Fruit fly (Drosophila melanogaster) whole organism, wandering third instar larva: ENCODE data around the gene CG10602.

Experiments used
- CG32264 ChIP-seq: fragments of 200-800 bp; sonication (Bioruptor generic); optimal IDR thresholded peaks from 2 replicates; lab custom pipeline; 2016; ENCODE audit warnings: missing biosample characterization, missing genetic modification characterization
- CG9705 ChIP-seq: fragments of 200-800 bp; sonication (Bioruptor generic); optimal IDR thresholded peaks from 2 replicates; lab custom pipeline; 2018; ENCODE audit warnings: missing biosample characterization, mild to moderate bottlenecking, missing genetic modification characterization
- Dfd ChIP-seq: fragments of >200 bp; optimal IDR thresholded peaks from 2 replicates; lab custom pipeline; 2017; ENCODE audit warnings: missing biosample characterization, missing genetic modification characterization
- Dif ChIP-seq: fragments of 200-275, 200-300 bp; sonication (Bioruptor generic); optimal IDR thresholded peaks from 2 replicates; lab custom pipeline; 2018; ENCODE audit warnings: missing biosample characterization, missing genetic modification characterization; ENCODE audit not compliant: partially characterized antibody
- GATAd ChIP-seq: sonication (Bioruptor generic); optimal IDR thresholded peaks from 2 replicates; lab custom pipeline; 2016; ENCODE audit warnings: missing biosample characterization, missing genetic modification characterization
- HLH106 ChIP-seq: fragments of 200-800 bp; optimal IDR thresholded peaks from 3 replicates; lab custom pipeline; 2019; ENCODE audit warnings: missing biosample characterization, mild to moderate bottlenecking, missing genetic modification characterization, moderate library complexity
- Hnf4 ChIP-seq: fragments of 200-800 bp; sonication (Bioruptor generic); optimal IDR thresholded peaks from 2 replicates; lab custom pipeline; 2016; ENCODE audit warnings: missing biosample characterization, mild to moderate bottlenecking, missing genetic modification characterization
- Hr78 ChIP-seq: fragments of >200 bp; optimal IDR thresholded peaks from 2 replicates; lab custom pipeline; 2017; ENCODE audit warnings: missing biosample characterization, missing genetic modification characterization
- Hr83 ChIP-seq: fragments of 200-300 bp; sonication (Bioruptor generic); optimal IDR thresholded peaks from 2 replicates; lab custom pipeline; 2016; ENCODE audit warnings: missing biosample characterization, mild to moderate bottlenecking, missing genetic modification characterization, moderate library complexity; ENCODE audit not compliant: poor library complexity, severe bottlenecking
- Myc ChIP-seq: fragments of >200 bp; optimal IDR thresholded peaks from 2 replicates; lab custom pipeline; 2017
- N ChIP-seq: fragments of >200 bp; optimal IDR thresholded peaks from 2 replicates; lab custom pipeline; 2018; ENCODE audit warnings: missing biosample characterization, missing external identifiers, missing genetic modification characterization
- OdsH ChIP-seq: fragments of 200-800 bp; sonication (Bioruptor generic); optimal IDR thresholded peaks from 2 replicates; lab custom pipeline; 2016; ENCODE audit warnings: missing biosample characterization, mild to moderate bottlenecking, missing genetic modification characterization
- Rel ChIP-seq, 2 experiments: fragments of 200-800 bp; sonication (Bioruptor generic) in 1 of 2; optimal IDR thresholded peaks; 2 replicates in 1 of 2; 3 replicates in 1 of 2; lab custom pipeline; 2016 to 2019; ENCODE audit warnings: mild to moderate bottlenecking in 2 of 2, missing biosample characterization in 2 of 2, missing genetic modification characterization in 2 of 2, moderate library complexity in 1 of 2
- Sp1 ChIP-seq: fragments of 200-800 bp; sonication (Bioruptor generic); optimal IDR thresholded peaks from 3 replicates; lab custom pipeline; 2019; ENCODE audit warnings: missing biosample characterization, mild to moderate bottlenecking, missing genetic modification characterization, moderate library complexity
- Vsx2 ChIP-seq: fragments of 200-300, 225-300 bp; sonication (Bioruptor generic); optimal IDR thresholded peaks from 2 replicates; lab custom pipeline; 2018; ENCODE audit warnings: missing biosample characterization, missing genetic modification characterization; ENCODE audit not compliant: partially characterized antibody
- br ChIP-seq: fragments of 200-800 bp; sonication (Bioruptor generic); optimal IDR thresholded peaks from 2 replicates; lab custom pipeline; 2016; ENCODE audit warnings: missing biosample characterization, missing genetic modification characterization
- brk ChIP-seq: fragments of 200-800 bp; sonication (Bioruptor generic); optimal IDR thresholded peaks from 2 replicates; lab custom pipeline; 2016; ENCODE audit warnings: missing biosample characterization, mild to moderate bottlenecking, missing genetic modification characterization
- dmrt93B ChIP-seq: fragments of 200-800 bp; sonication (Bioruptor generic); optimal IDR thresholded peaks from 2 replicates; lab custom pipeline; 2018; ENCODE audit warnings: missing biosample characterization, mild to moderate bottlenecking, missing genetic modification characterization
- ey ChIP-seq: fragments of 200-800 bp; sonication (Bioruptor generic); optimal IDR thresholded peaks from 2 replicates; lab custom pipeline; 2016; ENCODE audit warnings: missing biosample characterization, missing genetic modification characterization
- foxo ChIP-seq, 2 experiments: fragments of 200-800 bp; sonication (Bioruptor generic); optimal IDR thresholded peaks; 2 replicates in 1 of 2; 3 replicates in 1 of 2; lab custom pipeline; 2016 to 2017; ENCODE audit warnings: missing biosample characterization in 2 of 2, missing genetic modification characterization in 2 of 2
- fru ChIP-seq: fragments of 200-800 bp; sonication (Bioruptor generic); optimal IDR thresholded peaks from 3 replicates; lab custom pipeline; 2016; ENCODE audit warnings: missing biosample characterization, mild to moderate bottlenecking, missing genetic modification characterization
- h ChIP-seq: fragments of 200-800 bp; sonication (Bioruptor generic); optimal IDR thresholded peaks from 3 replicates; lab custom pipeline; 2016; ENCODE audit warnings: missing biosample characterization, mild to moderate bottlenecking, missing genetic modification characterization
- lola ChIP-seq: fragments of >200 bp; optimal IDR thresholded peaks from 2 replicates; lab custom pipeline; 2017; ENCODE audit warnings: missing biosample characterization, missing genetic modification characterization
- rgr ChIP-seq: fragments of 200-800 bp; sonication (Bioruptor generic); optimal IDR thresholded peaks from 3 replicates; lab custom pipeline; 2016; ENCODE audit warnings: missing biosample characterization, mild to moderate bottlenecking, missing genetic modification characterization
- sage ChIP-seq: fragments of 200-800 bp; sonication (Bioruptor generic); optimal IDR thresholded peaks from 2 replicates; lab custom pipeline; 2016; ENCODE audit warnings: missing biosample characterization, mild to moderate bottlenecking, missing genetic modification characterization
- sv ChIP-seq: fragments of 200-800 bp; sonication (Bioruptor generic); optimal IDR thresholded peaks from 3 replicates; lab custom pipeline; 2016; ENCODE audit warnings: missing biosample characterization, missing genetic modification characterization
- usp ChIP-seq: fragments of >200 bp; optimal IDR thresholded peaks from 2 replicates; lab custom pipeline; 2017; ENCODE audit warnings: missing biosample characterization, missing genetic modification characterization

The CG10602 gene

dm6 chr2L:18858661-18859532 is at the start of gene CG10602, which contains the start of gene mRpL13:
Gene CG10602 (minus strand): TSS chr2L:18859248.
Gene mRpL13 (minus strand): TSS chr2L:18859248.
- peak; percentile 52 for TF ChIP-seq Myc (lab: Kevin White, UChicago)
- peak; percentile 8 for TF ChIP-seq Hr78 (GFP tag; lab: Kevin White, UChicago)
- TF ChIP-seq Dif (GFP tag; lab: Kevin White, UChicago): peak; percentile 43
- TF ChIP-seq br (GFP tag; lab: Kevin White, UChicago): no peak
- peak; percentile 68 for TF ChIP-seq N (GFP tag; lab: Kevin White, UChicago)
- TF ChIP-seq Vsx2 (GFP tag; lab: Kevin White, UChicago): no peak
- TF ChIP-seq foxo (GFP tag; optimal IDR thresholded peaks at IDR 0.05; lab: Kevin White, UChicago): no peak
- TF ChIP-seq Rel (GFP tag; optimal IDR thresholded peaks at IDR 0.05; lab: Kevin White, UChicago): no peak
- no peak for TF ChIP-seq Rel (tag; optimal IDR thresholded peaks at IDR 0.05; lab: Kevin White, UChicago)
- TF ChIP-seq Dfd (GFP tag; lab: Kevin White, UChicago): no peak
- TF ChIP-seq h (GFP tag; lab: Kevin White, UChicago): no peak
- TF ChIP-seq fru: no peak
- peak; percentile 33 for TF ChIP-seq Hnf4 (GFP tag; lab: Kevin White, UChicago)
- no peak for TF ChIP-seq usp (GFP tag; lab: Kevin White, UChicago)
- no peak for TF ChIP-seq Hr83 (GFP tag; lab: Kevin White, UChicago)

dm6 chr2L:18907491-18907890 is 48.4 kb upstream of the CG10602 start:
- TF ChIP-seq h (GFP tag; lab: Kevin White, UChicago) (peak; percentile 46), foxo (GFP tag; optimal IDR thresholded peaks at IDR 0.05; lab: Kevin White, UChicago) (peak in 1 of 2 experiments; percentile 42), Rel (GFP tag; optimal IDR thresholded peaks at IDR 0.05; lab: Kevin White, UChicago) (no peak), Rel (tag; optimal IDR thresholded peaks at IDR 0.05; lab: Kevin White, UChicago) (no peak), brk (no peak), rgr (GFP tag; lab: Kevin White, UChicago) (peak; percentile 3), HLH106 (tag; lab: Kevin White, UChicago) (peak; percentile 0)

- TF ChIP-seq lola (no peak), Dif (GFP tag; lab: Kevin White, UChicago) (no peak), CG32264 (no peak), h (GFP tag; lab: Kevin White, UChicago) (no peak)
Observed at dm6 chr2L:18906615-18907014, 47.6 kb upstream of the CG10602 start.

- TF ChIP-seq foxo (GFP tag; optimal IDR thresholded peaks at IDR 0.05; lab: Kevin White, UChicago) (peak in 1 of 2 experiments; percentile 6), ey (GFP tag; lab: Kevin White, UChicago) (peak; percentile 23), HLH106 (tag; lab: Kevin White, UChicago) (peak; percentile 45), OdsH (peak; percentile 28), Sp1 (GFP tag; lab: Kevin White, UChicago) (no peak), dmrt93B (peak; percentile 1)
Observed at dm6 chr2L:18900976-18901375, 41.9 kb upstream of the CG10602 start.

- TF ChIP-seq Hr83 (GFP tag; lab: Kevin White, UChicago) (no peak), GATAd (GFP tag; lab: Kevin White, UChicago) (no peak), Myc (lab: Kevin White, UChicago) (no peak), sage (GFP tag; lab: Kevin White, UChicago) (no peak), Rel (GFP tag; optimal IDR thresholded peaks at IDR 0.05; lab: Kevin White, UChicago) (no peak), Rel (tag; optimal IDR thresholded peaks at IDR 0.05; lab: Kevin White, UChicago) (no peak), Hnf4 (GFP tag; lab: Kevin White, UChicago) (no peak), sv (GFP tag; lab: Kevin White, UChicago) (no peak), CG9705 (no peak)
Observed at dm6 chr2L:18899862-18900261, 40.8 kb upstream of the CG10602 start.
